In the genomic region with DNA sequence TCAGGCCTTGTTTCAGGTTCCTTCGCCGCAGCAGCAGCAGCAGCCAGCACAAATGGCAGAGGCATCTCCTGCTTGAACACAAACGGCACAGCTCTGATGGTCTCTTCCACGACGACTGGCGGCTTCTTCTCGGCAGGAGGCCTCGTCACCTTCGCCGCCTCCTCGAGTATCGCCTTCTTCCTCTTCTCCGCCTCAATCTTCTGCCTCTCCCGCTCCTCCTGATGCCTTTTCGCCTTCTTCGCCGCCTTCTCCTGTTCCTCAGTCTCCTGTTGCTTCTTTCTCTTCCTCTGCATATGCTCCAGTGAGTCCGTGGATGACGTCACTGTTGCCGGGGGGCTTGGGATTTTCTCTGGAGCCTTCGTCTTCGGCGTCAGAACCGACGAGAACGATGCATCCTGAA, we compare ENCODE assay signal across 3 worm cellular contexts.
TF ChIP-seq lines count a peak whose summit lies in the region.

No protein-coding gene starts in this region.

TF ChIP-seq in whole organism, L4 larva, 104 proteins besides CTCF, POLR2A, EP300 and RAD21:
- TF ChIP-seq egl-27 (tag; optimal IDR thresholded peaks at IDR 0.05; lab: Kevin White, UChicago), result no peak
- peak; percentile 78 for TF ChIP-seq set-16 (GFP tag; IDR thresholded peaks at IDR 0.05; lab: Robert Waterston, UW)
- no peak for TF ChIP-seq ztf-11 (tag; optimal IDR thresholded peaks at IDR 0.05; lab: Kevin White, UChicago)
- no peak for TF ChIP-seq ceh-32 (tag; optimal IDR thresholded peaks at IDR 0.05; lab: Kevin White, UChicago; ENCODE audit: poor library complexity)
- TF ChIP-seq dmd-9 (GFP tag; IDR thresholded peaks at IDR 0.05; lab: Robert Waterston, UW), result no peak
- no peak for TF ChIP-seq hmg-1.1 (GFP tag; IDR thresholded peaks at IDR 0.05; lab: Robert Waterston, UW)
- no peak for TF ChIP-seq tra-1 (GFP tag; IDR thresholded peaks at IDR 0.05; lab: Robert Waterston, UW)
- TF ChIP-seq mxl-3 (GFP tag; optimal IDR thresholded peaks at IDR 0.05; lab: Kevin White, UChicago), result no peak

TF ChIP-seq in whole organism, early embryonic, 17 proteins besides CTCF, POLR2A, EP300 and RAD21:
- TF ChIP-seq ceh-13 (GFP tag; optimal IDR thresholded peaks at IDR 0.05; lab: Kevin White, UChicago), result no peak
- 0 out of 2 replicates have a peak, but pooled peaks have one; percentile 5 for TF ChIP-seq sea-1 (GFP tag; conservative IDR thresholded peaks at IDR 0.05; lab: Robert Waterston, UW)
- TF ChIP-seq aly-1 (tag; optimal IDR thresholded peaks at IDR 0.05; lab: Kevin White, UChicago), result no peak

TF ChIP-seq in whole organism, young adult, 124 proteins besides CTCF, POLR2A, EP300 and RAD21:
- TF ChIP-seq F49E8.2 (tag; optimal IDR thresholded peaks at IDR 0.05; lab: Kevin White, UChicago; ENCODE audit: insufficient read depth) (no peak), tbx-9 (tag; optimal IDR thresholded peaks at IDR 0.05; lab: Kevin White, UChicago; ENCODE audit: borderline replicate concordance) (no peak), lin-26 (GFP tag; IDR thresholded peaks at IDR 0.05; lab: Robert Waterston, UW) (0 out of 2 replicates have a peak, but pooled peaks have one; percentile 12), C06A6.2 (GFP tag; conservative IDR thresholded peaks at IDR 0.05; lab: Robert Waterston, UW) (no peak), zfh-2 (GFP tag; conservative IDR thresholded peaks at IDR 0.05; lab: Robert Waterston, UW) (0 out of 2 replicates have a peak, but pooled peaks have one; percentile 6), egrh-3 (GFP tag; IDR thresholded peaks at IDR 0.05; lab: Robert Waterston, UW) (peak; percentile 56; the same call in 1 of the 2 replicates), ceh-58 (GFP tag; IDR thresholded peaks at IDR 0.05; lab: Robert Waterston, UW) (no peak), C17E4.6 (GFP tag; IDR thresholded peaks at IDR 0.05; lab: Robert Waterston, UW) (no peak), nfyb-1 (GFP tag; IDR thresholded peaks at IDR 0.05; lab: Robert Waterston, UW) (no peak), B0019.2 (GFP tag; conservative IDR thresholded peaks at IDR 0.05; lab: Robert Waterston, UW) (no peak), Y56A3A.18 (GFP tag; IDR thresholded peaks at IDR 0.05; lab: Robert Waterston, UW) (no peak), dpff-1 (tag; optimal IDR thresholded peaks at IDR 0.05; lab: Kevin White, UChicago) (no peak), B0261.1 (tag; optimal IDR thresholded peaks at IDR 0.05; lab: Kevin White, UChicago) (no peak), ets-4 (GFP tag; optimal IDR thresholded peaks at IDR 0.05; lab: Kevin White, UChicago) (no peak), Y95B8A.8 (GFP tag; IDR thresholded peaks at IDR 0.05; lab: Robert Waterston, UW) (no peak), unc-62 (GFP tag; optimal IDR thresholded peaks at IDR 0.05; lab: Kevin White, UChicago) (no peak), fkh-3 (tag; optimal IDR thresholded peaks at IDR 0.05; lab: Kevin White, UChicago) (no peak)
